Fruit fly (Drosophila melanogaster): ENCODE measurements around the gene MKP-4.

dm6 chrX:19590579-19590978, 32.3 kb upstream of the MKP-4 start:
- no peak for TF ChIP-seq h (optimal IDR thresholded peaks at IDR 0.05)
- no peak for TF ChIP-seq ttk (optimal IDR thresholded peaks at IDR 0.05)
